Worm (Caenorhabditis elegans) whole organism, early embryonic: ENCODE measurements around the gene srj-22.

Experiments used
- B0310.2 ChIP-seq: sonication (generic microtip); optimal IDR thresholded peaks from 2 replicates; lab custom pipeline; 2016; ENCODE audit warnings: mild to moderate bottlenecking, missing genetic modification characterization, missing compliant biosample characterization
- aly-1 ChIP-seq: sonication (generic microtip); optimal IDR thresholded peaks from 2 replicates; lab custom pipeline; 2016; ENCODE audit warnings: missing genetic modification characterization, missing compliant biosample characterization
- ama-1 ChIP-seq: fragments of 150-350 bp; optimal IDR thresholded peaks from 2 replicates; lab custom pipeline; 2014
- ceh-13 ChIP-seq: fragments of 200-800 bp; sonication (Bioruptor generic); optimal IDR thresholded peaks from 2 replicates; lab custom pipeline; 2018; ENCODE audit warnings: mild to moderate bottlenecking, missing genetic modification characterization, missing compliant biosample characterization
- ceh-36 ChIP-seq: sonication (generic microtip); optimal IDR thresholded peaks from 2 replicates; lab custom pipeline; 2016; ENCODE audit warnings: missing genetic modification characterization, inconsistent platforms, missing compliant biosample characterization
- flt-1 ChIP-seq: fragments of 200-800 bp; sonication (Bioruptor generic); IDR thresholded peaks from 2 replicates; pipeline ENCODE4 v1.3.6; 2022; ENCODE audit warnings: missing genetic modification characterization, missing compliant biosample characterization
- hmg-4 ChIP-seq: fragments of 200-800 bp; sonication (Bioruptor generic); optimal IDR thresholded peaks from 2 replicates; lab custom pipeline; 2018; ENCODE audit warnings: mild to moderate bottlenecking, missing genetic modification characterization, missing compliant biosample characterization

- TF ChIP-seq aly-1 (tag; lab: Kevin White, UChicago) (no peak), ama-1 (lab: Kevin White, UChicago) (no peak), ceh-13 (GFP tag; lab: Kevin White, UChicago) (no peak), flt-1 (GFP tag; lab: Robert Waterston, UW) (no peak), ceh-36 (tag; lab: Kevin White, UChicago) (no peak), B0310.2 (no peak), hmg-4 (GFP tag; lab: Kevin White, UChicago) (no peak)
These were observed at the start of gene srj-22 for ce11 chrV:10743649-10744048.
